Fruit fly (Drosophila melanogaster): ENCODE measurements around the gene SP1029.

The SP1029 gene

dm6 chr3R:29210542-29211393 is 39.5 kb downstream of the SP1029 start (continued):
- no peak for TF ChIP-seq sc (optimal IDR thresholded peaks at IDR 0.05)
- TF ChIP-seq sc (GFP tag; optimal IDR thresholded peaks at IDR 0.05), result no peak
- TF ChIP-seq Nf-YC (tag; optimal IDR thresholded peaks at IDR 0.05), result no peak
- no peak for TF ChIP-seq mam (GFP tag; optimal IDR thresholded peaks at IDR 0.05)
- TF ChIP-seq Hr78 (GFP tag; optimal IDR thresholded peaks at IDR 0.05), result peak in 1 of 2 experiments; percentile 48
- TF ChIP-seq CG14710 (tag; optimal IDR thresholded peaks at IDR 0.05), result peak; percentile 19
- TF ChIP-seq Dp (GFP tag; optimal IDR thresholded peaks at IDR 0.05), result no peak
- no peak for TF ChIP-seq CG17829 (tag; optimal IDR thresholded peaks at IDR 0.05)
- TF ChIP-seq ind (GFP tag; optimal IDR thresholded peaks at IDR 0.05), result no peak
- TF ChIP-seq Sry-β (GFP tag; optimal IDR thresholded peaks at IDR 0.05), result no peak
- TF ChIP-seq Dll (GFP tag; IDR thresholded peaks at IDR 0.05; ENCODE audit: partially characterized antibody), result no peak
- TF ChIP-seq Ets65A (GFP tag), result peak; percentile 9
- TF ChIP-seq scrt (GFP tag; optimal IDR thresholded peaks at IDR 0.05), result no peak
- TF ChIP-seq CG18599 (GFP tag; optimal IDR thresholded peaks at IDR 0.05), result no peak
- TF ChIP-seq CG13296 (GFP tag; optimal IDR thresholded peaks at IDR 0.05), result no peak
- TF ChIP-seq CG8478 (optimal IDR thresholded peaks at IDR 0.05), result no peak
- no peak for TF ChIP-seq HLH54F (GFP tag; optimal IDR thresholded peaks at IDR 0.05)
- TF ChIP-seq wor (GFP tag; IDR thresholded peaks at IDR 0.05), result no peak
- no peak for TF ChIP-seq CG8089 (GFP tag; optimal IDR thresholded peaks at IDR 0.05)
- TF ChIP-seq zfh2 (GFP tag; optimal IDR thresholded peaks at IDR 0.05), result peak; percentile 11
- no peak for TF ChIP-seq klu (GFP tag; IDR thresholded peaks at IDR 0.05)
- TF ChIP-seq CG2712 (tag; optimal IDR thresholded peaks at IDR 0.05), result peak; percentile 53
- TF ChIP-seq Lhr (GFP tag; optimal IDR thresholded peaks at IDR 0.05), result no peak
- TF ChIP-seq eyg (GFP tag; optimal IDR thresholded peaks at IDR 0.05), result no peak
- no peak for TF ChIP-seq CG18619 (GFP tag; optimal IDR thresholded peaks at IDR 0.05)
- TF ChIP-seq Med (GFP tag), result peak; percentile 63
- peak; percentile 38 for TF ChIP-seq CG10543 (GFP tag; optimal IDR thresholded peaks at IDR 0.05)
- TF ChIP-seq mirr (GFP tag; optimal IDR thresholded peaks at IDR 0.05), result no peak
- no peak for TF ChIP-seq Dfd (GFP tag; optimal IDR thresholded peaks at IDR 0.05)
- TF ChIP-seq tup (GFP tag; optimal IDR thresholded peaks at IDR 0.05), result no peak
- no peak for TF ChIP-seq CG6854 (GFP tag; optimal IDR thresholded peaks at IDR 0.05)
- no peak for TF ChIP-seq HLHmδ (GFP tag; optimal IDR thresholded peaks at IDR 0.05)
- TF ChIP-seq CG13775 (GFP tag; optimal IDR thresholded peaks at IDR 0.05), result no peak
- peak; percentile 2 for TF ChIP-seq D19A (tag; optimal IDR thresholded peaks at IDR 0.05)
- peak; percentile 5 for TF ChIP-seq CG8924 (tag; optimal IDR thresholded peaks at IDR 0.05)
- peak; percentile 22 for TF ChIP-seq Chrac-16 (GFP tag; optimal IDR thresholded peaks at IDR 0.05)
- no peak for TF ChIP-seq slp2 (GFP tag; optimal IDR thresholded peaks at IDR 0.05)
- peak; percentile 56 for TF ChIP-seq gem (tag; optimal IDR thresholded peaks at IDR 0.05)
- TF ChIP-seq ERR (GFP tag; optimal IDR thresholded peaks at IDR 0.05), result no peak
- no peak for TF ChIP-seq tna (GFP tag; IDR thresholded peaks at IDR 0.05; ENCODE audit: partially characterized antibody)
- no peak for TF ChIP-seq CG17186 (GFP tag; optimal IDR thresholded peaks at IDR 0.05)
- TF ChIP-seq row (GFP tag; IDR thresholded peaks at IDR 0.05), result peak; percentile 58
- no peak for TF ChIP-seq Myb (GFP tag; optimal IDR thresholded peaks at IDR 0.05)
- TF ChIP-seq MESR4 (GFP tag; optimal IDR thresholded peaks at IDR 0.05), result no peak
- no peak for TF ChIP-seq Sin3A (optimal IDR thresholded peaks at IDR 0.05)
- TF ChIP-seq nmo (GFP tag; optimal IDR thresholded peaks at IDR 0.05), result peak; percentile 27
- TF ChIP-seq sr (GFP tag; IDR thresholded peaks at IDR 0.05), result no peak
- TF ChIP-seq CG30403 (GFP tag; optimal IDR thresholded peaks at IDR 0.05), result peak; percentile 9
- TF ChIP-seq Hr39 (optimal IDR thresholded peaks at IDR 0.05), result no peak
- peak; percentile 65 for TF ChIP-seq sqz (GFP tag; optimal IDR thresholded peaks at IDR 0.05)
